Fruit fly (Drosophila melanogaster) whole organism, embryonic: ENCODE measurements around the gene CG11670.
A peak's percentile ranks its signal among the peaks of the same experiment; 100 is the strongest.

Source experiments
- Ada2b ChIP-seq: fragments of 200-800 bp; sonication (Bioruptor generic); IDR thresholded peaks from 2 replicates; pipeline ENCODE4 v1.3.6; 2022; ENCODE audit warnings: missing biosample characterization, missing genetic modification characterization
- Bteb2 ChIP-seq: fragments of 200-800 bp; sonication (Bioruptor generic); optimal IDR thresholded peaks from 2 replicates; lab custom pipeline; 2016; ENCODE audit warnings: missing biosample characterization, missing genetic modification characterization
- CG11696 ChIP-seq: fragments of 200-800 bp; sonication (Bioruptor generic); IDR thresholded peaks from 2 replicates; pipeline ENCODE4 v1.3.6; 2022; ENCODE audit warnings: missing biosample characterization, missing genetic modification characterization
- CG12391 ChIP-seq: fragments of 200-800 bp; sonication (Bioruptor generic); optimal IDR thresholded peaks from 3 replicates; lab custom pipeline; 2018; ENCODE audit warnings: missing biosample characterization, mild to moderate bottlenecking, missing genetic modification characterization, moderate library complexity
- CG1602 ChIP-seq: fragments of 200-800 bp; sonication (Bioruptor generic); optimal IDR thresholded peaks from 3 replicates; lab custom pipeline; 2016; ENCODE audit warnings: missing biosample characterization, missing genetic modification characterization
- CG17385 ChIP-seq: fragments of 200-800 bp; sonication (Bioruptor generic); optimal IDR thresholded peaks from 3 replicates; lab custom pipeline; 2018; ENCODE audit warnings: missing biosample characterization, mild to moderate bottlenecking, missing genetic modification characterization
- CG18599 ChIP-seq: fragments of 200-800 bp; sonication (Bioruptor generic); optimal IDR thresholded peaks from 3 replicates; lab custom pipeline; 2017; ENCODE audit warnings: missing biosample characterization, missing genetic modification characterization, mild to moderate bottlenecking, moderate library complexity, missing genetic modification reagents
- CG2202 ChIP-seq: fragments of 200-800 bp; sonication (Bioruptor generic); optimal IDR thresholded peaks from 2 replicates; lab custom pipeline; 2018; ENCODE audit warnings: missing biosample characterization, mild to moderate bottlenecking, missing genetic modification characterization
- CG30020 ChIP-seq: fragments of 200-800 bp; optimal IDR thresholded peaks from 2 replicates; lab custom pipeline; 2019; ENCODE audit warnings: missing biosample characterization, mild to moderate bottlenecking, missing genetic modification characterization, moderate library complexity
- CG3995 ChIP-seq: fragments of 200-800 bp; sonication (Bioruptor generic); optimal IDR thresholded peaks from 3 replicates; lab custom pipeline; 2016; ENCODE audit warnings: missing biosample characterization, missing genetic modification characterization
- CG42726 ChIP-seq: fragments of 200-800 bp; sonication (Bioruptor generic); IDR thresholded peaks from 2 replicates; pipeline ENCODE4 v1.3.6; 2022; ENCODE audit warnings: missing biosample characterization, missing genetic modification characterization; ENCODE audit not compliant: partially characterized antibody
- CG6654 ChIP-seq: fragments of 200-800 bp; sonication (Bioruptor generic); optimal IDR thresholded peaks from 2 replicates; lab custom pipeline; 2017; ENCODE audit warnings: missing biosample characterization, mild to moderate bottlenecking, missing genetic modification characterization
- CG6791 ChIP-seq: fragments of 200-800 bp; sonication (Bioruptor generic); IDR thresholded peaks from 3 replicates; pipeline ENCODE4 v1.3.6; 2022; ENCODE audit warnings: missing biosample characterization, missing genetic modification characterization; ENCODE audit not compliant: partially characterized antibody
- CG7372 ChIP-seq: fragments of 200-800 bp; sonication (Bioruptor generic); IDR thresholded peaks from 2 replicates; pipeline ENCODE4 v1.3.6; 2022; ENCODE audit warnings: missing biosample characterization, missing genetic modification characterization
- CG7556 ChIP-seq: fragments of 200-800 bp; sonication (Bioruptor generic); optimal IDR thresholded peaks from 2 replicates; lab custom pipeline; 2017; ENCODE audit warnings: missing biosample characterization, mild to moderate bottlenecking, missing genetic modification characterization
- Camta ChIP-seq: fragments of 200-800 bp; sonication (Bioruptor generic); optimal IDR thresholded peaks from 2 replicates; lab custom pipeline; 2016; ENCODE audit warnings: missing biosample characterization, missing genetic modification characterization
- CoRest ChIP-seq: fragments of 200-800 bp; sonication (Bioruptor generic); optimal IDR thresholded peaks from 3 replicates; lab custom pipeline; 2018; ENCODE audit warnings: missing biosample characterization, mild to moderate bottlenecking, missing genetic modification characterization, moderate library complexity
- Dref ChIP-seq: fragments of 200-800 bp; sonication (Bioruptor generic); IDR thresholded peaks from 2 replicates; pipeline ENCODE4 v1.3.6; 2022; ENCODE audit warnings: missing biosample characterization, missing genetic modification characterization
- Fer1 ChIP-seq: fragments of 200-800 bp; sonication (Bioruptor generic); optimal IDR thresholded peaks from 2 replicates; lab custom pipeline; 2017; ENCODE audit warnings: missing biosample characterization, mild to moderate bottlenecking, missing genetic modification characterization
- H2.0 ChIP-seq: fragments of 200-800 bp; sonication (Bioruptor generic); IDR thresholded peaks from 2 replicates; pipeline ENCODE4 v1.3.6; 2022; ENCODE audit warnings: missing biosample characterization, missing genetic modification characterization
- Hey ChIP-seq: fragments of 200-800 bp; sonication (Bioruptor generic); optimal IDR thresholded peaks from 3 replicates; lab custom pipeline; 2018; ENCODE audit warnings: missing biosample characterization, mild to moderate bottlenecking, missing genetic modification characterization
- Hr51 ChIP-seq, 2 experiments: fragments of 200-800 bp; sonication (Bioruptor generic); optimal IDR thresholded peaks; 2 replicates in 1 of 2; 3 replicates in 1 of 2; lab custom pipeline; 2016 to 2018; ENCODE audit warnings: missing biosample characterization in 2 of 2, missing genetic modification characterization in 2 of 2, mild to moderate bottlenecking in 1 of 2, moderate library complexity in 1 of 2
- Hr78 ChIP-seq, 2 experiments: fragments of 200-800 bp in 1 of 2; fragments of >200 bp in 1 of 2; sonication (Bioruptor generic) in 1 of 2; optimal IDR thresholded peaks; 2 replicates each; lab custom pipeline; 2017 to 2019; ENCODE audit warnings: missing biosample characterization in 2 of 2, missing genetic modification characterization in 2 of 2, mild to moderate bottlenecking in 1 of 2, moderate library complexity in 1 of 2
- Lhr ChIP-seq: fragments of 200-800 bp; sonication (Bioruptor generic); optimal IDR thresholded peaks from 3 replicates; lab custom pipeline; 2017; ENCODE audit warnings: mild to moderate bottlenecking, missing biosample characterization, missing genetic modification reagents, missing genetic modification characterization
- NFAT ChIP-seq: fragments of 200-800 bp; sonication (Bioruptor generic); IDR thresholded peaks from 2 replicates; pipeline ENCODE4 v1.3.6; 2022; ENCODE audit warnings: missing biosample characterization, missing genetic modification characterization
- Oli ChIP-seq: fragments of 200-800 bp; sonication (Bioruptor generic); optimal IDR thresholded peaks from 2 replicates; lab custom pipeline; 2018; ENCODE audit warnings: missing biosample characterization, mild to moderate bottlenecking, missing genetic modification characterization, moderate library complexity
- Poxn ChIP-seq: fragments of 200-800 bp; sonication (Bioruptor generic); IDR thresholded peaks from 2 replicates; pipeline ENCODE4 v1.3.6; 2022; ENCODE audit warnings: missing biosample characterization, missing genetic modification characterization
- Sox100B ChIP-seq: fragments of 200-800 bp; sonication (Bioruptor generic); optimal IDR thresholded peaks from 3 replicates; lab custom pipeline; 2018; ENCODE audit warnings: missing biosample characterization, mild to moderate bottlenecking, missing genetic modification characterization
- Sox102F ChIP-seq: fragments of 200-800 bp; sonication (Bioruptor generic); optimal IDR thresholded peaks from 2 replicates; lab custom pipeline; 2018; ENCODE audit warnings: missing biosample characterization, mild to moderate bottlenecking, missing genetic modification characterization, moderate library complexity
- Xrp1 ChIP-seq: fragments of 200-800 bp; sonication (Bioruptor generic); IDR thresholded peaks from 2 replicates; pipeline ENCODE4 v1.3.6; 2022; ENCODE audit warnings: missing biosample characterization, missing genetic modification characterization
- al ChIP-seq: fragments of 200-800 bp; sonication (Bioruptor generic); IDR thresholded peaks from 2 replicates; pipeline ENCODE4 v1.3.6; 2022; ENCODE audit warnings: missing biosample characterization, missing genetic modification characterization
- amos ChIP-seq: fragments of 200-800 bp; sonication (Bioruptor generic); IDR thresholded peaks from 2 replicates; pipeline ENCODE4 v1.3.6; 2022; ENCODE audit warnings: missing biosample characterization, missing genetic modification characterization; ENCODE audit not compliant: partially characterized antibody
- crol ChIP-seq: fragments of 200-800 bp; sonication (Bioruptor generic); IDR thresholded peaks from 2 replicates; pipeline ENCODE4 v1.3.6; 2022; ENCODE audit warnings: missing biosample characterization, missing genetic modification characterization
- dysf ChIP-seq: fragments of 200-800 bp; sonication (Bioruptor generic); IDR thresholded peaks from 3 replicates; pipeline ENCODE4 v1.3.6; 2022; ENCODE audit warnings: missing biosample characterization, missing genetic modification characterization
- exex ChIP-seq: fragments of 200-800 bp; sonication (Bioruptor generic); optimal IDR thresholded peaks from 4 replicates; lab custom pipeline; 2018; ENCODE audit warnings: missing biosample characterization, mild to moderate bottlenecking, missing genetic modification characterization, moderate library complexity
- fd96Cb ChIP-seq: fragments of 200-800 bp; sonication (Bioruptor generic); optimal IDR thresholded peaks from 2 replicates; lab custom pipeline; 2018; ENCODE audit warnings: missing biosample characterization, mild to moderate bottlenecking, missing genetic modification characterization, moderate library complexity
- insv ChIP-seq, 2 experiments: fragments of 200-800 bp; sonication (Bioruptor generic); optimal IDR thresholded peaks; 3 replicates each; lab custom pipeline; 2016 to 2018; ENCODE audit warnings: missing biosample characterization in 2 of 2, missing genetic modification characterization in 2 of 2
- pb ChIP-seq: fragments of 200-800 bp; sonication (Bioruptor generic); optimal IDR thresholded peaks from 3 replicates; lab custom pipeline; 2016; ENCODE audit warnings: missing biosample characterization, missing genetic modification characterization
- phol ChIP-seq: fragments of 200-800 bp; sonication (Bioruptor generic); optimal IDR thresholded peaks from 3 replicates; lab custom pipeline; 2018; ENCODE audit warnings: missing biosample characterization, mild to moderate bottlenecking, missing genetic modification characterization, moderate library complexity
- ranshi ChIP-seq: fragments of 200-800 bp; sonication (Bioruptor generic); IDR thresholded peaks from 2 replicates; pipeline ENCODE4 v1.3.6; 2022; ENCODE audit warnings: missing biosample characterization, missing genetic modification characterization
- slbo ChIP-seq: fragments of 200-800 bp; sonication (Bioruptor generic); IDR thresholded peaks from 2 replicates; pipeline ENCODE4 v1.3.6; 2022; ENCODE audit warnings: missing biosample characterization, missing genetic modification characterization
- usp ChIP-seq: fragments of >200 bp; optimal IDR thresholded peaks from 2 replicates; lab custom pipeline; 2017; ENCODE audit warnings: missing biosample characterization, missing genetic modification characterization

Gene CG11670

dm6 chr3R:13051942-13052693, 10.3 kb downstream of the CG11670 start, which contains the start of gene pic (continued):
- TF ChIP-seq NFAT (GFP tag; lab: Robert Waterston, UW), result no peak
- no peak for TF ChIP-seq CG2202 (tag; lab: Kevin White, UChicago)
- TF ChIP-seq ranshi (GFP tag; lab: Robert Waterston, UW), result no peak
- TF ChIP-seq Hr51 (GFP tag; optimal IDR thresholded peaks at IDR 0.05; lab: Kevin White, UChicago), result no peak
- TF ChIP-seq Xrp1 (GFP tag; lab: Robert Waterston, UW), result no peak
- peak; percentile 56 for TF ChIP-seq phol (tag; lab: Kevin White, UChicago)
- no peak for TF ChIP-seq CG7372
- TF ChIP-seq CG6654 (GFP tag; lab: Kevin White, UChicago), result no peak
- TF ChIP-seq CG7556 (GFP tag; lab: Kevin White, UChicago), result no peak
- TF ChIP-seq fd96Cb (tag; lab: Kevin White, UChicago), result no peak
- TF ChIP-seq Hey (tag; lab: Kevin White, UChicago), result no peak
- TF ChIP-seq CG11696, result no peak
- TF ChIP-seq crol, result no peak
- TF ChIP-seq Sox102F, result no peak
- TF ChIP-seq Dref, result peak; percentile 90
- peak; percentile 52 for TF ChIP-seq CoRest (tag; lab: Kevin White, UChicago)
- TF ChIP-seq Camta (GFP tag; lab: Kevin White, UChicago), result no peak
- peak; percentile 27 for TF ChIP-seq CG30020
- no peak for TF ChIP-seq pb (GFP tag; lab: Kevin White, UChicago)
- TF ChIP-seq amos, result peak; percentile 75
- no peak for TF ChIP-seq Oli (tag; lab: Kevin White, UChicago)
- TF ChIP-seq Bteb2, result no peak
- TF ChIP-seq H2.0 (GFP tag; lab: Robert Waterston, UW), result no peak
- no peak for TF ChIP-seq Ada2b (GFP tag; lab: Robert Waterston, UW)
- no peak for TF ChIP-seq usp (GFP tag; lab: Kevin White, UChicago)
- TF ChIP-seq CG12391 (tag; lab: Kevin White, UChicago), result peak; percentile 2
- TF ChIP-seq exex (tag; lab: Kevin White, UChicago), result no peak
- peak; percentile 72 for TF ChIP-seq CG6791 (GFP tag; lab: Robert Waterston, UW)
- no peak for TF ChIP-seq Sox100B
- no peak for TF ChIP-seq CG42726 (GFP tag; lab: Robert Waterston, UW)
- TF ChIP-seq Lhr, result peak; percentile 50
- no peak for TF ChIP-seq CG3995
- no peak for TF ChIP-seq Poxn (GFP tag; lab: Robert Waterston, UW)

dm6 chr3R:13056553-13056952, 14.7 kb downstream of the CG11670 start:
- TF ChIP-seq slbo (GFP tag; lab: Robert Waterston, UW) (no peak), CG18599 (GFP tag; lab: Kevin White, UChicago) (no peak), CG1602 (GFP tag; lab: Kevin White, UChicago) (no peak), CG17385 (GFP tag; lab: Kevin White, UChicago) (no peak), Fer1 (GFP tag; lab: Kevin White, UChicago) (no peak), insv (GFP tag; optimal IDR thresholded peaks at IDR 0.05; lab: Kevin White, UChicago) (peak; percentile 7 to 92), Hr78 (GFP tag; optimal IDR thresholded peaks at IDR 0.05; lab: Kevin White, UChicago) (no peak), dysf (GFP tag; lab: Robert Waterston, UW) (no peak), al (GFP tag; lab: Robert Waterston, UW) (no peak)
- TF ChIP-seq, all 482 proteins: peak for 1
